Fruit fly (Drosophila melanogaster) whole organism, adult: ENCODE measurements around the gene Prp40.

Source experiments
- CG11617 ChIP-seq: fragments of 200-800 bp; sonication (Bioruptor generic); optimal IDR thresholded peaks from 2 replicates; lab custom pipeline; 2017; ENCODE audit warnings: mild to moderate bottlenecking, missing biosample characterization, missing genetic modification reagents, missing genetic modification characterization
- CG12768 ChIP-seq: fragments of 200-800 bp; sonication (Bioruptor generic); optimal IDR thresholded peaks from 2 replicates; lab custom pipeline; 2017; ENCODE audit warnings: missing biosample characterization, missing genetic modification characterization, mild to moderate bottlenecking, moderate library complexity, missing genetic modification reagents
- CG14711 ChIP-seq: fragments of 200-800 bp; sonication (Bioruptor generic); optimal IDR thresholded peaks from 2 replicates; lab custom pipeline; 2018; ENCODE audit warnings: missing biosample characterization, mild to moderate bottlenecking, missing genetic modification characterization, moderate library complexity
- CG1620 ChIP-seq: fragments of 200-800 bp; sonication (Bioruptor generic); optimal IDR thresholded peaks from 2 replicates; lab custom pipeline; 2016; ENCODE audit warnings: missing biosample characterization, missing genetic modification characterization
- CG33017 ChIP-seq: fragments of 200-800 bp; sonication (Bioruptor generic); optimal IDR thresholded peaks from 2 replicates; lab custom pipeline; 2018; ENCODE audit warnings: missing biosample characterization, mild to moderate bottlenecking, missing genetic modification characterization, moderate library complexity
- CG5204 ChIP-seq: fragments of 200-800 bp; sonication (Bioruptor generic); optimal IDR thresholded peaks from 2 replicates; lab custom pipeline; 2016; ENCODE audit warnings: missing biosample characterization, missing genetic modification characterization
- CG7045 ChIP-seq: fragments of 200-800 bp; sonication (Bioruptor generic); optimal IDR thresholded peaks from 2 replicates; lab custom pipeline; 2017; ENCODE audit warnings: missing biosample characterization, mild to moderate bottlenecking, missing genetic modification characterization
- CG7101 ChIP-seq: fragments of 200-800 bp; sonication (Bioruptor generic); optimal IDR thresholded peaks from 2 replicates; lab custom pipeline; 2018; ENCODE audit warnings: missing biosample characterization, mild to moderate bottlenecking, missing genetic modification characterization, moderate library complexity
- Clk ChIP-seq: fragments of 200-800 bp; sonication (Bioruptor generic); optimal IDR thresholded peaks from 2 replicates; lab custom pipeline; 2017; ENCODE audit warnings: missing biosample characterization, missing genetic modification characterization
- Crg-1 ChIP-seq: fragments of 200-800 bp; sonication (Bioruptor generic); optimal IDR thresholded peaks from 2 replicates; lab custom pipeline; 2016; ENCODE audit warnings: missing biosample characterization, missing genetic modification characterization
- Hr96 ChIP-seq: fragments of 200-800 bp; sonication (Bioruptor generic); optimal IDR thresholded peaks from 2 replicates; lab custom pipeline; 2016; ENCODE audit warnings: missing biosample characterization, missing genetic modification characterization
- Mnt ChIP-seq: fragments of 200-800 bp; sonication (Bioruptor generic); optimal IDR thresholded peaks from 2 replicates; lab custom pipeline; 2016; ENCODE audit warnings: missing biosample characterization, mild to moderate bottlenecking, missing genetic modification characterization
- bab1 ChIP-seq: fragments of 200-800 bp; sonication (Bioruptor generic); optimal IDR thresholded peaks from 3 replicates; lab custom pipeline; 2019; ENCODE audit warnings: missing biosample characterization, mild to moderate bottlenecking, missing genetic modification characterization, moderate library complexity
- cic ChIP-seq: fragments of 200-800 bp; sonication (Bioruptor generic); optimal IDR thresholded peaks from 2 replicates; lab custom pipeline; 2017; ENCODE audit warnings: missing biosample characterization, mild to moderate bottlenecking, missing genetic modification characterization, moderate library complexity
- cnc ChIP-seq, 2 experiments: fragments of >200 bp; optimal IDR thresholded peaks; 2 replicates each; lab custom pipeline; 2017
- kay ChIP-seq: fragments of 200-800 bp; sonication (Bioruptor generic); peaks from one replicate; lab custom pipeline; 2016; ENCODE audit warnings: missing biosample characterization, missing genetic modification characterization, borderline replicate concordance
- ovo ChIP-seq: fragments of 200-800 bp; sonication (Bioruptor generic); optimal IDR thresholded peaks from 2 replicates; lab custom pipeline; 2016; ENCODE audit warnings: missing biosample characterization, missing genetic modification characterization
- pad ChIP-seq: fragments of 200-800 bp; sonication (Bioruptor generic); optimal IDR thresholded peaks from 3 replicates; lab custom pipeline; 2017; ENCODE audit warnings: missing biosample characterization, missing genetic modification characterization, mild to moderate bottlenecking, moderate library complexity, missing genetic modification reagents
- tj ChIP-seq: fragments of 200-800 bp; sonication (Bioruptor generic); optimal IDR thresholded peaks from 3 replicates; lab custom pipeline; 2017; ENCODE audit warnings: missing biosample characterization, mild to moderate bottlenecking, missing genetic modification characterization, moderate library complexity
- toe ChIP-seq: fragments of 200-800 bp; sonication (Bioruptor generic); optimal IDR thresholded peaks from 2 replicates; lab custom pipeline; 2016; ENCODE audit warnings: missing biosample characterization, missing genetic modification characterization

Prp40 gene

DNA sequence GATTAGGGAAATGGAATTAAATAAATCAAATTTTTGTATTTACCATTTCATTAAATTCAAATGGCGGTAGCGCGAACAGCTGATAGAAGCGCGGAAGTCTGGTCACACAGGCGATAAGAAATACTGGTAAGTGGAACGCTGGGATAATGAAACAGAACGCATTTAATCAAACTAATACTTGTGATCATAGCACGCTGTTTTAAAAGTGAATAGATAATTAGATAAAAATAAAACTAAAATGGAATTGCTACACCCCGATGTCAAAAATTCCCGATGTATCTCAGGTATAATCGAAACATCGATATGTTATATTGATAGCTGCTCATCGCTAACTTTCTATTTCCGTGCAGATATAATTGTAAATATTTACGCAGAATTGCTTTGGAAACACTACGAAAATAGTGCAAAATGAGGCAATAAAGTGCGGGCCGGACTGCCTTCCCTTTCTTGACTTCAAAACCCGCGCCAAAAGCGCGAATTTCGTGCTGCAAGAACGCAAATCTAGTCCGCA, 30.3 kb upstream of the Prp40 start, which contains the start of the genes okr and CG3558:
okr (minus strand) TSS at position 96 of the 511 bp plus-strand sequence.
CG3558 (plus strand) TSS at position 207 of the 511 bp plus-strand sequence.
- TF ChIP-seq bab1 (GFP tag; lab: Kevin White, UChicago) (peak; percentile 42), toe (GFP tag; lab: Kevin White, UChicago) (no peak), CG1620 (GFP tag; lab: Kevin White, UChicago) (no peak), Mnt (GFP tag; lab: Kevin White, UChicago) (no peak), ovo (GFP tag; lab: Kevin White, UChicago) (no peak), pad (GFP tag; lab: Kevin White, UChicago) (no peak), cic (GFP tag; lab: Kevin White, UChicago) (no peak)

DNA sequence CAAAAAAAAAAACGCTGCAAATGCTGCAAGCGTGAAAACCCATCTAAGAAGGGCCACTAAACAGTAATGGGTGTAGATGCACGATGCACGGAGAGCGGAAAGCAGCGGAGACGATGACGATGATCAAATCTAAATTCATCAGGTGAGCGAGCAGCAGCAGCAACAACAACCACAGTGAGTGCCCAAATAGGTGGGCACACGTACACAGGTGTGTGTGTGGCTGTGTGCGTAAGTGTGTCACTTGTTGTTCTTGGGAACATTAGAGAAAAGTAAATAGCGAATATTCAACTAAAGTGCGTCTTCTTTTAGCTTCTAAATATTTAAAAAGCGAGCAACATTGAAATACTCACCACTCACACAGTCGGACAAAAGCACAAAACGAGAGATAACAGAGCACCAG, 29.8 kb upstream of the Prp40 start:
- TF ChIP-seq Mnt (GFP tag; lab: Kevin White, UChicago) = peak; percentile 25
- peak; percentile 58 for TF ChIP-seq CG12768 (GFP tag; lab: Kevin White, UChicago)
- no peak for TF ChIP-seq Clk (GFP tag; lab: Kevin White, UChicago)
- no peak for TF ChIP-seq CG7045 (GFP tag; lab: Kevin White, UChicago)
- no peak for TF ChIP-seq cic (GFP tag; lab: Kevin White, UChicago)

DNA sequence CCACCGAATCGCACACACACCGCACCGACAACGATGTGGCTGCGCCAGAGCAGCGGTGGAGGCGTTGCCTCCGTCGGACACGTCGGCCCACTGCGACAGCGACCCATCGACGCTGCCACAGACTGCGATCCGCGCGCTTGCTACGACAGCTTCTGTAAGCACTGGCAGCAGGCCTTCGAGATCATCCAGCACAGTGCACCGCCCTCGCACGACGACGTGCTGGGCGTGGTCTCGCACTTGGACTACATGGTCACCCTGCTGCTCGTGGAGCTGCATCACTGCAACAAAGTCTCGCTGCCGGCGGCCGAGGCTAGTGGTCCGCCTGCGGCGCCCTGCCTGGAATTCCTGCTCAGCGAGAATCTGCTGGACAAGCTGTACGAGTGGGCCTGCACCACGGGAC, 29.3 kb upstream of the Prp40 start:
- no peak for TF ChIP-seq ovo (GFP tag; lab: Kevin White, UChicago)
- no peak for TF ChIP-seq CG33017 (tag; lab: Kevin White, UChicago)
- no peak for TF ChIP-seq Crg-1 (GFP tag; lab: Kevin White, UChicago)
- TF ChIP-seq cic (GFP tag; lab: Kevin White, UChicago) = no peak
- TF ChIP-seq tj (GFP tag; lab: Kevin White, UChicago) = no peak
- no peak for TF ChIP-seq cnc (optimal IDR thresholded peaks at IDR 0.05; lab: Kevin White, UChicago)
- no peak for TF ChIP-seq CG7101 (tag; lab: Kevin White, UChicago)
- TF ChIP-seq CG12768 (GFP tag; lab: Kevin White, UChicago) = no peak
- no peak for TF ChIP-seq Mnt (GFP tag; lab: Kevin White, UChicago)
- TF ChIP-seq CG11617 (GFP tag; lab: Kevin White, UChicago) = no peak
- no peak for TF ChIP-seq CG14711 (tag; lab: Kevin White, UChicago)
- no peak for TF ChIP-seq Clk (GFP tag; lab: Kevin White, UChicago)
- no peak for TF ChIP-seq toe (GFP tag; lab: Kevin White, UChicago)
- no peak for TF ChIP-seq CG1620 (GFP tag; lab: Kevin White, UChicago)
- no peak for TF ChIP-seq CG5204 (GFP tag; lab: Kevin White, UChicago)
- TF ChIP-seq kay (GFP tag; lab: Kevin White, UChicago) = no peak
- no peak for TF ChIP-seq bab1 (GFP tag; lab: Kevin White, UChicago)
- no peak for TF ChIP-seq Hr96 (GFP tag; lab: Kevin White, UChicago)

DNA sequence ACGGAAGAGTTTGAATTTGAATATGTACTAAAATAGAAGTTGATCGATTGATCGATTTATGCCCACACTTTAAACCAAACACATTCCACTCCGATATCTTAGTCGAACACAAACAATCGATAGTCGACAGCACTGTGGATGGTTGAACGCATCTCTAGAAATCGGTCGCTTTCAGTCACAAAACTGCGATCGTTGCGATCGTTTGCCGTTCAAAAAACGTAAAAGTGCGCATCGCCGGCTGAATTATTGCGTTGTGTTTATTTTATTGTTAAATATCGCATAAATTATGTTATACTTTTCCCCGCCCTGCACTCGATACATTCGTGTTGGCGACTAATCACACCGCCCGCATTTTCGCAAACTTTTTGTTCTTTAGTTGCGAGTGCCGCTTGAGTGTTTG, 23.9 kb upstream of the Prp40 start, which contains the start of gene Ccdc85:
Ccdc85 (plus strand) TSS at position 174 of the 400 bp plus-strand sequence.
- TF ChIP-seq tj (GFP tag; lab: Kevin White, UChicago) (peak; percentile 61), CG33017 (tag; lab: Kevin White, UChicago) (no peak), bab1 (GFP tag; lab: Kevin White, UChicago) (peak; percentile 19)

DNA sequence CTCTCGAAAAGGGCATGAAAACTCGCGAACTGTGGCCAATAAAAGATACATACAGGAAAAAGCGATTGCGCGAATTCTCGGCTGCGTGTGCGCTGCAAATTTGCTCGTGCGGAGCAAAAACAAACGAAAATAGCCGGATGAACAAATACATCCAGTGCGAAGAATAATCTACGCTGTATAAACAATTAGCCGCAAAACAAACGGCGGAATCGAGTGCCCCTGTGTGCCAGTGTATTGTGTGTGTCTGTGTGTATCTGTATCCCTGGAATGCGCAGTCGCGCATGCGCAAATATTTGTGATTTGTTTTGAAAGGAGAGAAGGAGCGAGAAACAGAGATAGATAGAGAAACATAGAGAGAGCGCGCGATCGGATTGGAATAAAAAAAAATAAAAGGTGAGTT, 23.4 kb upstream of the Prp40 start:
- TF ChIP-seq kay (GFP tag; lab: Kevin White, UChicago) = no peak
- TF ChIP-seq CG11617 (GFP tag; lab: Kevin White, UChicago) = no peak
- no peak for TF ChIP-seq bab1 (GFP tag; lab: Kevin White, UChicago)
- TF ChIP-seq CG7101 (tag; lab: Kevin White, UChicago) = no peak
- no peak for TF ChIP-seq Hr96 (GFP tag; lab: Kevin White, UChicago)
- TF ChIP-seq CG5204 (GFP tag; lab: Kevin White, UChicago) = no peak
- no peak for TF ChIP-seq CG1620 (GFP tag; lab: Kevin White, UChicago)

DNA sequence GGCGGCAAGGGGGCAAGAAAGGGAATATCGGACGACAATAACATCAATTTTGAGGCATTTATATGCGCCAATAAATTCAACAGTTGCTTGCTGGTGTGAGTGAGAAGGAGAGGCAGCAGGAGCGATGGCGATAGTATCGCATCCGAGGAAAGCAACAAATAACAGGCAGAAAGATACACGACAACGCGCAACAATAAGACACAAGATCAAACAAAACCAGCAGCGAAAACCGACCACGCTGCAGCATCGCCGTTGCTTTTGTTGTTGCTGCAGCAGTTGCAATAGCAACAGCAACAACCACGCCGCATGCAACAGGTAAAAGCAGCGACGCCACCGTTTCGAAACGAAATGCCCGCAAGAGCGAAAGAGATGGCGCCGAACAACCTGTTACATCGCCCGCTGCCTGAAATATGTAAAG, 22.5 kb upstream of the Prp40 start:
- TF ChIP-seq CG11617 (GFP tag; lab: Kevin White, UChicago) (no peak), cnc (optimal IDR thresholded peaks at IDR 0.05; lab: Kevin White, UChicago) (no peak), toe (GFP tag; lab: Kevin White, UChicago) (no peak), Hr96 (GFP tag; lab: Kevin White, UChicago) (no peak), CG1620 (GFP tag; lab: Kevin White, UChicago) (no peak), CG14711 (tag; lab: Kevin White, UChicago) (no peak), CG33017 (tag; lab: Kevin White, UChicago) (no peak), CG7101 (tag; lab: Kevin White, UChicago) (no peak), pad (GFP tag; lab: Kevin White, UChicago) (no peak), CG5204 (GFP tag; lab: Kevin White, UChicago) (no peak), cic (GFP tag; lab: Kevin White, UChicago) (no peak), Clk (GFP tag; lab: Kevin White, UChicago) (no peak), ovo (GFP tag; lab: Kevin White, UChicago) (no peak), Mnt (GFP tag; lab: Kevin White, UChicago) (no peak)
